Worm (Caenorhabditis elegans) whole organism, young adult: ENCODE data around the gene ttr-35.

ENCODE experiments used
- die-1 ChIP-seq: sonication (generic microtip); optimal IDR thresholded peaks from 2 replicates; lab custom pipeline; 2016; ENCODE audit warnings: missing genotype, mild to moderate bottlenecking, missing genetic modification characterization, missing compliant biosample characterization
- nfya-1 ChIP-seq: sonication (generic microtip); optimal IDR thresholded peaks from 2 replicates; lab custom pipeline; 2017; ENCODE audit warnings: antibody characterized with exemption, missing compliant biosample characterization, missing genetic modification characterization, borderline replicate concordance; ENCODE audit not compliant: insufficient read depth
- somi-1 ChIP-seq: fragments of 200-800 bp; sonication (Bioruptor generic); optimal IDR thresholded peaks from 2 replicates; lab custom pipeline; 2018; ENCODE audit warnings: mild to moderate bottlenecking, missing genetic modification characterization, missing compliant biosample characterization

ce11 chrX:6530046-6530445 lies 18.0 kb downstream of the ttr-35 start, which contains the start of gene ceh-60:
- TF ChIP-seq die-1 (tag; lab: Kevin White, UChicago) = no peak
- no peak for TF ChIP-seq nfya-1
- no peak for TF ChIP-seq somi-1 (GFP tag; lab: Kevin White, UChicago)
